Worm (Caenorhabditis elegans): ENCODE measurements around the gene tbce-1.

- no peak for TF ChIP-seq nhr-11 (tag; optimal IDR thresholded peaks at IDR 0.05)
- no peak for TF ChIP-seq egl-27 (tag; optimal IDR thresholded peaks at IDR 0.05)
- TF ChIP-seq pha-4 (tag; optimal IDR thresholded peaks at IDR 0.05) = no peak
- TF ChIP-seq nhr-28 (tag; optimal IDR thresholded peaks at IDR 0.05) = no peak
- TF ChIP-seq zag-1 (tag; optimal IDR thresholded peaks at IDR 0.05) = no peak
- TF ChIP-seq skn-1 (tag; optimal IDR thresholded peaks at IDR 0.05) = no peak
These were observed 11.3 kb upstream of the tbce-1 start for ce11 chrIV:8283214-8283613.
